Worm (Caenorhabditis elegans): ENCODE measurements around the gene K02E11.7.

DNA sequence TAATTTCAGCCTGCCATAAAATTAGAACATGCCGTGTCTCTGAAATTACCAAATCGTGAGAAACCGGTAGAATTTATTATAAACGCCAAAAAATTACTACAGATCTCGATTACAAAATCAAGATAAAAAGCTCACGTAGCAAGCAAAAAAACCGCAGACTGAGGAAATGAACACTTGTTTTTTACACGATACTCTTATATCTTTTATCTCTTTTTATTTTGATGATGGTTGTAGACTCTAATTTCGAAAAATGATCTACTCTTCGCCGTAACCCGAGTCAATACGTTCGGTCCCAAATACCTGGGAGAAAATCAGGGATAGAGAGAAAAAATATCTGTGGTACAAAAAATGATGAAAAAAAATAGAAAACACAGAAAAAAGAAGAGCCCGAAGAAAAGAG is 31.0 kb downstream of the K02E11.7 start:
- TF ChIP-seq unc-39 (tag; optimal IDR thresholded peaks at IDR 0.05), result no peak
- TF ChIP-seq skn-1 (tag; optimal IDR thresholded peaks at IDR 0.05), result no peak
- no peak for TF ChIP-seq nhr-23 (tag; optimal IDR thresholded peaks at IDR 0.05)
- TF ChIP-seq unc-62 (GFP tag; optimal IDR thresholded peaks at IDR 0.05), result no peak
- no peak for TF ChIP-seq nhr-11 (tag; optimal IDR thresholded peaks at IDR 0.05)
- no peak for TF ChIP-seq elt-1 (tag; optimal IDR thresholded peaks at IDR 0.05)
- TF ChIP-seq ceh-16 (tag; optimal IDR thresholded peaks at IDR 0.05), result no peak
- TF ChIP-seq egl-27 (tag; optimal IDR thresholded peaks at IDR 0.05), result no peak
- TF ChIP-seq unc-55 (GFP tag; optimal IDR thresholded peaks at IDR 0.05), result no peak
- no peak for TF ChIP-seq lin-39 (tag; optimal IDR thresholded peaks at IDR 0.05)
- no peak for TF ChIP-seq lsy-2 (tag; optimal IDR thresholded peaks at IDR 0.05)

All from whole organism, L2 larva.